Fruit fly (Drosophila melanogaster): ENCODE measurements around the gene mAcon2.
A peak's percentile ranks its signal among the peaks of the same experiment; 100 is the strongest.

Gene mAcon2

dm6 chr3R:11156858-11157257, 19.9 kb downstream of the mAcon2 start, which contains the start of gene Ugt302C1:
TSS of gene Ugt302C1 (plus strand) at chr3R:11157098.
- TF ChIP-seq Eip78C (GFP tag) (peak; percentile 40), Hr39 (GFP tag; optimal IDR thresholded peaks at IDR 0.05) (no peak), CG3919 (GFP tag; optimal IDR thresholded peaks at IDR 0.05) (peak; percentile 14), CG15336 (GFP tag; IDR thresholded peaks at IDR 0.05) (no peak), eg (GFP tag; IDR thresholded peaks at IDR 0.05) (0 out of 3 replicates have a peak, but pooled peaks have one; percentile 22), CG4318 (GFP tag; optimal IDR thresholded peaks at IDR 0.05) (no peak), CG16779 (tag; optimal IDR thresholded peaks at IDR 0.05) (peak; percentile 2), CG6808 (GFP tag; optimal IDR thresholded peaks at IDR 0.05) (no peak), CG6163 (GFP tag; IDR thresholded peaks at IDR 0.05) (peak; percentile 27; the same call in 1 of the 3 replicates), vri (GFP tag; optimal IDR thresholded peaks at IDR 0.05) (peak; percentile 95), dsx (GFP tag; optimal IDR thresholded peaks at IDR 0.05; ENCODE audit: poor library complexity, severe bottlenecking) (peak; percentile 54), svp (GFP tag) (peak; percentile 61), CG11762 (GFP tag; optimal IDR thresholded peaks at IDR 0.05; ENCODE audit: insufficient read depth) (no peak)

dm6 chr3R:11160907-11161306, 23.9 kb downstream of the mAcon2 start, which contains the start of gene CG4757:
TSS of gene CG4757 (plus strand) at chr3R:11161207.
- no peak for TF ChIP-seq net (GFP tag; optimal IDR thresholded peaks at IDR 0.05)
- peak; percentile 38 for TF ChIP-seq svp (GFP tag)

- TF ChIP-seq CG6792 (GFP tag; optimal IDR thresholded peaks at IDR 0.05) = no peak
- no peak for TF ChIP-seq fd85E (GFP tag; optimal IDR thresholded peaks at IDR 0.05)
Observed at dm6 chr3R:11165974-11166373, 29.0 kb downstream of the mAcon2 start, which contains the start of gene Ugt35E1. TSS of gene Ugt35E1 (minus strand) at chr3R:11166074.

- TF ChIP-seq Sox14 (GFP tag; optimal IDR thresholded peaks at IDR 0.05) = no peak
- no peak for TF ChIP-seq CG8319 (GFP tag; optimal IDR thresholded peaks at IDR 0.05)
- TF ChIP-seq dsx (GFP tag; optimal IDR thresholded peaks at IDR 0.05; ENCODE audit: poor library complexity, severe bottlenecking) = no peak
- TF ChIP-seq CG11294 (GFP tag; IDR thresholded peaks at IDR 0.05) = no peak
- TF ChIP-seq lz (GFP tag; optimal IDR thresholded peaks at IDR 0.05) = no peak
- TF ChIP-seq CG4318 (GFP tag; optimal IDR thresholded peaks at IDR 0.05) = no peak
- TF ChIP-seq Gug (GFP tag; IDR thresholded peaks at IDR 0.05) = no peak
- TF ChIP-seq svp (GFP tag) = no peak
- TF ChIP-seq CG32006 (GFP tag; optimal IDR thresholded peaks at IDR 0.05) = no peak
- TF ChIP-seq CG1621 (tag; optimal IDR thresholded peaks at IDR 0.05) = no peak
- no peak for TF ChIP-seq cyc (GFP tag; optimal IDR thresholded peaks at IDR 0.05)
- TF ChIP-seq CG6808 (GFP tag; optimal IDR thresholded peaks at IDR 0.05) = no peak
- TF ChIP-seq CG15336 (GFP tag; IDR thresholded peaks at IDR 0.05) = no peak
- TF ChIP-seq CG6163 (GFP tag; IDR thresholded peaks at IDR 0.05) = no peak
- no peak for TF ChIP-seq CG8119 (GFP tag; IDR thresholded peaks at IDR 0.05)
- no peak for TF ChIP-seq Ets96B (tag; optimal IDR thresholded peaks at IDR 0.05)
Observed at dm6 chr3R:11167931-11168465, 31.0 kb downstream of the mAcon2 start, which contains the start of gene Ugt35E2. TSS of gene Ugt35E2 (minus strand) at chr3R:11167981.

- TF ChIP-seq Eip93F (GFP tag; optimal IDR thresholded peaks at IDR 0.05) = no peak
- TF ChIP-seq CG6792 (GFP tag; optimal IDR thresholded peaks at IDR 0.05) = no peak
- TF ChIP-seq Sox14 (GFP tag; optimal IDR thresholded peaks at IDR 0.05) = no peak
Observed at dm6 chr3R:11170146-11170545, 33.2 kb downstream of the mAcon2 start, which contains the start of gene Ugt35B1. TSS of gene Ugt35B1 (minus strand) at chr3R:11170246.

dm6 chr3R:11172460-11173168, 35.6 kb downstream of the mAcon2 start, which contains the start of gene Ugt35A1:
TSS of gene Ugt35A1 (minus strand) at chr3R:11172664.
- TF ChIP-seq Sox15 (GFP tag; optimal IDR thresholded peaks at IDR 0.05) = no peak
- TF ChIP-seq fd59A (GFP tag; optimal IDR thresholded peaks at IDR 0.05) = no peak
- TF ChIP-seq pdm3 (GFP tag; optimal IDR thresholded peaks at IDR 0.05) = no peak
- TF ChIP-seq CG8119 (GFP tag; IDR thresholded peaks at IDR 0.05) = no peak
- no peak for TF ChIP-seq CG8632 (GFP tag; optimal IDR thresholded peaks at IDR 0.05)
- TF ChIP-seq Hr39 (GFP tag; optimal IDR thresholded peaks at IDR 0.05) = no peak
- peak; percentile 75 for TF ChIP-seq vri (GFP tag; optimal IDR thresholded peaks at IDR 0.05)
- no peak for TF ChIP-seq CG34406 (GFP tag; optimal IDR thresholded peaks at IDR 0.05)
- no peak for TF ChIP-seq esn (GFP tag; optimal IDR thresholded peaks at IDR 0.05)
- TF ChIP-seq acj6 (GFP tag; optimal IDR thresholded peaks at IDR 0.05) = no peak
- peak; percentile 42 for TF ChIP-seq svp (GFP tag)
- no peak for TF ChIP-seq CG15336 (GFP tag; IDR thresholded peaks at IDR 0.05)
- TF ChIP-seq Hr38 (GFP tag; optimal IDR thresholded peaks at IDR 0.05) = no peak
- TF ChIP-seq dac (GFP tag; optimal IDR thresholded peaks at IDR 0.05) = no peak
- TF ChIP-seq salr (GFP tag; optimal IDR thresholded peaks at IDR 0.05) = no peak
- TF ChIP-seq ss (GFP tag; optimal IDR thresholded peaks at IDR 0.05) = no peak
- TF ChIP-seq topi (GFP tag; optimal IDR thresholded peaks at IDR 0.05) = no peak
- no peak for TF ChIP-seq CG6808 (GFP tag; optimal IDR thresholded peaks at IDR 0.05)
